Fruit fly (Drosophila melanogaster) whole organism, pupa: ENCODE measurements around the gene SIFaR.
A peak's percentile ranks its signal among the peaks of the same experiment; 100 is the strongest.

ENCODE experiments used
- CG10348 ChIP-seq: fragments of 200-800 bp; sonication (Bioruptor generic); IDR thresholded peaks from 2 replicates; pipeline ENCODE4 v1.3.6; 2022; ENCODE audit warnings: missing biosample characterization, missing genetic modification characterization
- CG12605 ChIP-seq: fragments of 200-800 bp; sonication (Bioruptor generic); IDR thresholded peaks from 2 replicates; pipeline ENCODE4 v1.3.6; 2022; ENCODE audit warnings: missing biosample characterization, missing genetic modification characterization
- CG13204 ChIP-seq: fragments of 200-800 bp; sonication (Bioruptor generic); optimal IDR thresholded peaks from 2 replicates; lab custom pipeline; 2018; ENCODE audit warnings: missing biosample characterization, mild to moderate bottlenecking, missing genetic modification characterization, moderate library complexity
- CG14655 ChIP-seq: fragments of 200-800 bp; sonication (Bioruptor generic); optimal IDR thresholded peaks from 3 replicates; lab custom pipeline; 2017; ENCODE audit warnings: mild to moderate bottlenecking, missing biosample characterization, missing genetic modification reagents, missing genetic modification characterization
- CG15710 ChIP-seq: fragments of 200-800 bp; sonication (Bioruptor generic); optimal IDR thresholded peaks from 2 replicates; lab custom pipeline; 2018; ENCODE audit warnings: missing biosample characterization, mild to moderate bottlenecking, missing genetic modification characterization, moderate library complexity
- CG17806 ChIP-seq: fragments of 200-800 bp; sonication (Bioruptor generic); optimal IDR thresholded peaks from 2 replicates; lab custom pipeline; 2018; ENCODE audit warnings: missing biosample characterization, mild to moderate bottlenecking, missing genetic modification characterization, moderate library complexity
- CG32121 ChIP-seq: fragments of 200-800 bp; sonication (Bioruptor generic); IDR thresholded peaks from 2 replicates; pipeline ENCODE4 v1.3.6; 2022; ENCODE audit warnings: missing biosample characterization, missing genetic modification characterization
- CG34367 ChIP-seq: fragments of 200-800 bp; sonication (Bioruptor generic); optimal IDR thresholded peaks from 2 replicates; lab custom pipeline; 2018; ENCODE audit warnings: missing biosample characterization, mild to moderate bottlenecking, missing genetic modification characterization
- CG4496 ChIP-seq: fragments of 200-800 bp; sonication (Bioruptor generic); IDR thresholded peaks from 3 replicates; pipeline ENCODE4 v1.3.6; 2022; ENCODE audit warnings: missing biosample characterization, missing genetic modification characterization
- CG8159 ChIP-seq: fragments of 200-800 bp; sonication (Bioruptor generic); optimal IDR thresholded peaks from 3 replicates; lab custom pipeline; 2018; ENCODE audit warnings: missing biosample characterization, mild to moderate bottlenecking, missing genetic modification characterization, moderate library complexity
- CG8301 ChIP-seq: fragments of 200-800 bp; sonication (Bioruptor generic); optimal IDR thresholded peaks from 2 replicates; lab custom pipeline; 2018; ENCODE audit warnings: missing biosample characterization, mild to moderate bottlenecking, missing genetic modification characterization
- CG9948 ChIP-seq: fragments of 200-800 bp; sonication (Bioruptor generic); optimal IDR thresholded peaks from 2 replicates; lab custom pipeline; 2018; ENCODE audit warnings: missing biosample characterization, mild to moderate bottlenecking, missing genetic modification characterization, moderate library complexity
- D1 ChIP-seq: fragments of 200-800 bp; sonication (Bioruptor generic); optimal IDR thresholded peaks from 2 replicates; lab custom pipeline; 2018; ENCODE audit warnings: missing biosample characterization, mild to moderate bottlenecking, missing genetic modification characterization, moderate library complexity
- EcR ChIP-seq: fragments of 200-800 bp; sonication (Bioruptor generic); optimal IDR thresholded peaks from 3 replicates; lab custom pipeline; 2019; ENCODE audit warnings: missing biosample characterization, missing genetic modification characterization, mild to moderate bottlenecking, moderate library complexity, missing genetic modification reagents
- Ets98B ChIP-seq: fragments of 200-800 bp; sonication (Bioruptor generic); IDR thresholded peaks from 2 replicates; pipeline ENCODE4 v1.3.6; 2022; ENCODE audit warnings: missing biosample characterization, missing genetic modification characterization
- Pif1A ChIP-seq: fragments of 200-800 bp; sonication (Bioruptor generic); optimal IDR thresholded peaks from 3 replicates; lab custom pipeline; 2016; ENCODE audit warnings: missing biosample characterization, missing genetic modification characterization
- Pif1B ChIP-seq: fragments of 200-800 bp; sonication (Bioruptor generic); optimal IDR thresholded peaks from 3 replicates; lab custom pipeline; 2016; ENCODE audit warnings: missing biosample characterization, missing genetic modification characterization
- Snoo ChIP-seq: fragments of 200-800 bp; sonication (Bioruptor generic); optimal IDR thresholded peaks from 3 replicates; lab custom pipeline; 2017; ENCODE audit warnings: missing biosample characterization, mild to moderate bottlenecking, missing genetic modification characterization, inconsistent platforms
- fd96Ca ChIP-seq: fragments of 200-800 bp; sonication (Bioruptor generic); IDR thresholded peaks from 3 replicates; pipeline ENCODE4 v1.3.6; 2022; ENCODE audit warnings: missing biosample characterization, missing genetic modification characterization
- gl ChIP-seq: fragments of 200-800 bp; sonication (Bioruptor generic); optimal IDR thresholded peaks from 2 replicates; lab custom pipeline; 2018; ENCODE audit warnings: missing biosample characterization, mild to moderate bottlenecking, missing genetic modification characterization
- rn ChIP-seq: fragments of 200-800 bp; sonication (Bioruptor generic); IDR thresholded peaks from 2 replicates; pipeline ENCODE4 v1.3.6; 2022; ENCODE audit warnings: missing biosample characterization, missing genetic modification characterization

Gene SIFaR

DNA sequence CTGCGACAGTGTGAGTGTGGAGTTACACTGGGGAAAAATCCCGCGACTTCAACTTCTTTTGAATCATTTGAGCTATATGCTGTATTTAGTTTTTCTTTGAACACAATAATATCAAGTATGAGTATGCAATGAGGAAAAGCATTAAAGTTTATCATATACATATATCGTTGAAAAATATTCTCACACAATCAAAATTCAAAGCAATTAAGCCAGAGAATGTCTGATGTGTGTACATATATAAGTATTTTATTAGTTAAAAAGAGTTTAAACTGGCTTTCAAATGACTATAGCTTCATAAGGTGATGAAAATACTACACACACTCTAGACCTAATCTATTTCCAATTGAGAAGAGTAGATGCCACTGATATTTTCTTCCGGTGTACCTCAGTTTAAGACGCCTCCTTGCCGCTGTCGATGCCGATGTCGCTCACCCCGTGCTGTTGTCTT, 43.0 kb upstream of the SIFaR start:
- TF ChIP-seq fd96Ca (GFP tag; lab: Robert Waterston, UW) (no peak), Pif1A (GFP tag; lab: Kevin White, UChicago) (peak; percentile 70), Pif1B (peak; percentile 69), CG15710 (peak; percentile 71), CG12605 (no peak), CG13204 (GFP tag; lab: Kevin White, UChicago) (peak; percentile 36), gl (no peak), CG14655 (peak; percentile 88), CG34367 (tag; lab: Kevin White, UChicago) (peak; percentile 58), CG8159 (tag; lab: Kevin White, UChicago) (peak; percentile 78), rn (GFP tag; lab: Robert Waterston, UW) (no peak), CG10348 (GFP tag; lab: Robert Waterston, UW) (no peak), EcR (no peak), CG17806 (tag; lab: Kevin White, UChicago) (peak; percentile 66), D1 (tag; lab: Kevin White, UChicago) (peak; percentile 7), CG4496 (GFP tag; lab: Robert Waterston, UW) (no peak), CG9948 (tag; lab: Kevin White, UChicago) (peak; percentile 76), Ets98B (GFP tag; lab: Robert Waterston, UW) (peak; percentile 24), CG32121 (no peak), Snoo (tag; lab: Kevin White, UChicago) (peak; percentile 80), CG8301 (tag; lab: Kevin White, UChicago) (peak; percentile 82)

- TF ChIP-seq D1 (tag; lab: Kevin White, UChicago) = no peak
- TF ChIP-seq CG34367 (tag; lab: Kevin White, UChicago) = no peak
- no peak for TF ChIP-seq CG17806 (tag; lab: Kevin White, UChicago)
These were observed 37.4 kb upstream of the SIFaR start for dm6 chr3R:21331195-21331594.

- TF ChIP-seq Pif1B = no peak
- peak; percentile 10 for TF ChIP-seq gl
- no peak for TF ChIP-seq D1 (tag; lab: Kevin White, UChicago)
- no peak for TF ChIP-seq rn (GFP tag; lab: Robert Waterston, UW)
- TF ChIP-seq CG8159 (tag; lab: Kevin White, UChicago) = peak; percentile 71
- 0 out of 3 replicates have a peak, but pooled peaks have one; percentile 26 for TF ChIP-seq CG4496 (GFP tag; lab: Robert Waterston, UW)
- peak; percentile 54 for TF ChIP-seq CG34367 (tag; lab: Kevin White, UChicago)
- no peak for TF ChIP-seq Ets98B (GFP tag; lab: Robert Waterston, UW)
- TF ChIP-seq CG10348 (GFP tag; lab: Robert Waterston, UW) = no peak
- TF ChIP-seq fd96Ca (GFP tag; lab: Robert Waterston, UW) = no peak
- peak; percentile 54 for TF ChIP-seq CG9948 (tag; lab: Kevin White, UChicago)
- peak; percentile 53 for TF ChIP-seq CG8301 (tag; lab: Kevin White, UChicago)
- no peak for TF ChIP-seq CG13204 (GFP tag; lab: Kevin White, UChicago)
- TF ChIP-seq CG15710 = peak; percentile 65
- peak; percentile 65 for TF ChIP-seq CG14655
- TF ChIP-seq CG17806 (tag; lab: Kevin White, UChicago) = peak; percentile 68
- TF ChIP-seq EcR = no peak
- TF ChIP-seq Pif1A (GFP tag; lab: Kevin White, UChicago) = peak; percentile 40
- peak; percentile 43 for TF ChIP-seq Snoo (tag; lab: Kevin White, UChicago)
- no peak for TF ChIP-seq CG12605
- no peak for TF ChIP-seq CG32121
These were observed 36.7 kb upstream of the SIFaR start for dm6 chr3R:21330542-21330941.

DNA sequence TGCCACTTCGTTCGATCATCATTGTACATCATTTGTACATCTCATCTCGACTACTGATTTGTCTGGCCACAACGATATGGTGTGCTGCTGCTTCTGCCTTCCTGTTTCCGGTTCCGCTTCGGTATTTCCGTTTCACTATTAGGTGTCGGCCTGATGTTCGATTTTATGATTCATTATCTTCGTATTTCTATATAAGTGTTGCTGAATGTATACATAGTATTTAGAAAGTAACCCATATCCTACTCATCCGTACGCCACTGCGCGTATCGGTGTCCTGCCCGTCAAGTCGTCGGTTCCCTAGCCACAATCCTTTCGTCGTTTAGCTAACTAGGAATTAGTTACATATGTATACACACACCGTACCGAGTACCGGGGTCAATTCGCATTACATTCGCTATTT, 25.3 kb upstream of the SIFaR start:
- TF ChIP-seq CG8301 (tag; lab: Kevin White, UChicago) = no peak
- TF ChIP-seq CG34367 (tag; lab: Kevin White, UChicago) = no peak
- no peak for TF ChIP-seq CG17806 (tag; lab: Kevin White, UChicago)
- TF ChIP-seq rn (GFP tag; lab: Robert Waterston, UW) = no peak
- TF ChIP-seq Pif1A (GFP tag; lab: Kevin White, UChicago) = no peak
- TF ChIP-seq CG13204 (GFP tag; lab: Kevin White, UChicago) = no peak
- no peak for TF ChIP-seq fd96Ca (GFP tag; lab: Robert Waterston, UW)
- TF ChIP-seq CG15710 = no peak
- TF ChIP-seq CG10348 (GFP tag; lab: Robert Waterston, UW) = no peak
- TF ChIP-seq Ets98B (GFP tag; lab: Robert Waterston, UW) = no peak
- no peak for TF ChIP-seq CG8159 (tag; lab: Kevin White, UChicago)
- TF ChIP-seq CG32121 = no peak
- no peak for TF ChIP-seq Pif1B
- TF ChIP-seq, all 21 proteins: peak for 0

- peak; percentile 7 for TF ChIP-seq CG34367 (tag; lab: Kevin White, UChicago)
- peak; percentile 8 for TF ChIP-seq Snoo (tag; lab: Kevin White, UChicago)
- no peak for TF ChIP-seq rn (GFP tag; lab: Robert Waterston, UW)
- no peak for TF ChIP-seq Ets98B (GFP tag; lab: Robert Waterston, UW)
- TF ChIP-seq CG13204 (GFP tag; lab: Kevin White, UChicago) = no peak
- no peak for TF ChIP-seq CG10348 (GFP tag; lab: Robert Waterston, UW)
- TF ChIP-seq gl = peak; percentile 9
- TF ChIP-seq CG8301 (tag; lab: Kevin White, UChicago) = peak; percentile 5
- TF ChIP-seq CG9948 (tag; lab: Kevin White, UChicago) = no peak
- peak; percentile 55 for TF ChIP-seq Pif1B
- peak; percentile 8 for TF ChIP-seq CG14655
- TF ChIP-seq CG8159 (tag; lab: Kevin White, UChicago) = no peak
- no peak for TF ChIP-seq CG12605
- TF ChIP-seq EcR = peak; percentile 27
- TF ChIP-seq CG4496 (GFP tag; lab: Robert Waterston, UW) = no peak
- no peak for TF ChIP-seq fd96Ca (GFP tag; lab: Robert Waterston, UW)
- TF ChIP-seq CG17806 (tag; lab: Kevin White, UChicago) = no peak
- no peak for TF ChIP-seq D1 (tag; lab: Kevin White, UChicago)
- no peak for TF ChIP-seq CG15710
- no peak for TF ChIP-seq CG32121
- TF ChIP-seq Pif1A (GFP tag; lab: Kevin White, UChicago) = peak; percentile 63
These were observed 3.7 kb upstream of the SIFaR start for dm6 chr3R:21297387-21297956.
